Worm (Caenorhabditis elegans) whole organism, L4 larva: ENCODE measurements around the gene Y34B4A.7.

ENCODE experiments used
- F49E8.2 ChIP-seq: sonication (generic microtip); optimal IDR thresholded peaks from 2 replicates; lab custom pipeline; 2016; ENCODE audit warnings: missing compliant biosample characterization, mild to moderate bottlenecking, missing genetic modification characterization, borderline replicate concordance
- T20F7.1 ChIP-seq: fragments of 200-800 bp; sonication (Bioruptor generic); optimal IDR thresholded peaks from 2 replicates; lab custom pipeline; 2018; ENCODE audit warnings: mild to moderate bottlenecking, missing genetic modification characterization, missing compliant biosample characterization
- Y105C5A.15 ChIP-seq: fragments of 200-800 bp; sonication (Bioruptor generic); IDR thresholded peaks from 2 replicates; pipeline ENCODE4 v1.3.6; 2022; ENCODE audit warnings: missing genetic modification characterization, missing compliant biosample characterization
- Y48G9A.11 ChIP-seq: fragments of 200-800 bp; sonication (Bioruptor generic); IDR thresholded peaks from 2 replicates; pipeline ENCODE4 v1.3.6; 2022; ENCODE audit warnings: missing genetic modification reagents, missing genetic modification characterization, missing compliant biosample characterization
- Y75B8A.6 ChIP-seq: fragments of 200-800 bp; sonication (Bioruptor generic); IDR thresholded peaks from 2 replicates; pipeline ENCODE4 v1.3.6; 2022; ENCODE audit warnings: missing genetic modification reagents, missing genetic modification characterization, missing compliant biosample characterization
- aha-1 ChIP-seq: fragments of 150-350 bp; peaks from one replicate; lab custom pipeline; 2014; ENCODE audit warnings: missing biosample characterization, missing genetic modification characterization
- aly-2 ChIP-seq: sonication (generic microtip); optimal IDR thresholded peaks from 2 replicates; lab custom pipeline; 2018; ENCODE audit warnings: missing biosample characterization, missing genetic modification characterization
- ceh-82 ChIP-seq: sonication (generic microtip); optimal IDR thresholded peaks from 2 replicates; lab custom pipeline; 2017; ENCODE audit warnings: missing biosample characterization, missing genetic modification characterization
- ces-1 ChIP-seq: fragments of 150-350 bp; sonication (generic microtip); optimal IDR thresholded peaks from 4 replicates; lab custom pipeline; 2014; ENCODE audit warnings: missing biosample characterization, missing genetic modification reagents, missing genetic modification characterization
- daf-16 ChIP-seq, 3 experiments: sonication (generic microtip); optimal IDR thresholded peaks; 2 replicates each; lab custom pipeline; 2016 to 2017; ENCODE audit warnings: missing genetic modification characterization in 3 of 3, missing genetic modification reagents in 3 of 3, mild to moderate bottlenecking in 2 of 3, missing compliant biosample characterization in 2 of 3, missing biosample characterization in 1 of 3, moderate library complexity in 1 of 3
- daf-8 ChIP-seq: fragments of 200-800 bp; sonication (Bioruptor generic); IDR thresholded peaks from 2 replicates; pipeline ENCODE4 v1.3.6; 2022; ENCODE audit warnings: missing genetic modification characterization, missing compliant biosample characterization
- dmd-6 ChIP-seq: fragments of 200-800 bp; sonication (Bioruptor generic); IDR thresholded peaks from 2 replicates; pipeline ENCODE4 v1.3.6; 2022; ENCODE audit warnings: missing genetic modification reagents, missing genetic modification characterization, missing compliant biosample characterization
- dmd-8 ChIP-seq: fragments of 200-800 bp; sonication (Bioruptor generic); IDR thresholded peaks from 2 replicates; pipeline ENCODE4 v1.3.6; 2022; ENCODE audit warnings: missing genetic modification characterization, missing compliant biosample characterization
- dmd-9 ChIP-seq: fragments of 200-800 bp; sonication (Bioruptor generic); IDR thresholded peaks from 2 replicates; pipeline ENCODE4 v1.3.6; 2022; ENCODE audit warnings: missing genetic modification reagents, missing genetic modification characterization, missing compliant biosample characterization
- dve-1 ChIP-seq: sonication (generic microtip); optimal IDR thresholded peaks from 2 replicates; lab custom pipeline; 2017; ENCODE audit warnings: antibody characterized with exemption, mild to moderate bottlenecking, missing genetic modification characterization, missing compliant biosample characterization; ENCODE audit not compliant: insufficient read depth
- egl-43 ChIP-seq: fragments of 200-800 bp; sonication (Bioruptor generic); IDR thresholded peaks from 2 replicates; pipeline ENCODE4 v1.3.6; 2022; ENCODE audit warnings: missing genetic modification reagents, missing genetic modification characterization, missing compliant biosample characterization
- gei-8 ChIP-seq: fragments of 200-800 bp; sonication (Bioruptor generic); optimal IDR thresholded peaks from 2 replicates; lab custom pipeline; 2018; ENCODE audit warnings: mild to moderate bottlenecking, missing genetic modification characterization, missing compliant biosample characterization
- hif-1 ChIP-seq, 2 experiments: sonication (generic microtip); optimal IDR thresholded peaks; 2 replicates each; lab custom pipeline; 2016 to 2017; ENCODE audit warnings: missing compliant biosample characterization in 2 of 2, missing genetic modification characterization in 2 of 2, missing genetic modification reagents in 2 of 2, missing genotype in 2 of 2, mild to moderate bottlenecking in 1 of 2
- lim-7 ChIP-seq: fragments of 200-800 bp; sonication (Bioruptor generic); IDR thresholded peaks from 2 replicates; pipeline ENCODE4 v1.3.6; 2022; ENCODE audit warnings: missing genetic modification characterization, missing compliant biosample characterization
- lin-1 ChIP-seq: fragments of 200-800 bp; sonication (Bioruptor generic); IDR thresholded peaks from 2 replicates; pipeline ENCODE4 v1.3.6; 2022; ENCODE audit warnings: missing genetic modification reagents, missing genetic modification characterization, missing compliant biosample characterization
- lin-13 ChIP-seq: fragments of 150-350 bp; optimal IDR thresholded peaks from 2 replicates; lab custom pipeline; 2014; ENCODE audit warnings: missing biosample characterization, missing genetic modification reagents, missing genetic modification characterization
- lin-38 ChIP-seq: fragments of 200-800 bp; sonication (Bioruptor generic); IDR thresholded peaks from 2 replicates; pipeline ENCODE4 v1.3.6; 2022; ENCODE audit warnings: missing genetic modification reagents, missing genetic modification characterization, missing compliant biosample characterization
- mdl-1 ChIP-seq, 2 experiments: fragments of 150-350 bp in 1 of 2; sonication (generic microtip) in 1 of 2; optimal IDR thresholded peaks; 2 replicates each; lab custom pipeline; 2014 to 2017; ENCODE audit warnings: missing biosample characterization in 2 of 2, missing genetic modification characterization in 2 of 2
- mdt-29 ChIP-seq: fragments of 200-800 bp; sonication (Bioruptor generic); IDR thresholded peaks from 2 replicates; pipeline ENCODE4 v1.3.6; 2022; ENCODE audit warnings: missing genetic modification reagents, missing genetic modification characterization, missing compliant biosample characterization
- mep-1 ChIP-seq: fragments of 150-350 bp; sonication (generic microtip); optimal IDR thresholded peaks from 3 replicates; lab custom pipeline; 2014; ENCODE audit warnings: missing biosample characterization, missing genetic modification characterization
- mes-2 ChIP-seq: sonication (generic microtip); optimal IDR thresholded peaks from 2 replicates; lab custom pipeline; 2016; ENCODE audit warnings: missing genotype, mild to moderate bottlenecking, missing genetic modification characterization, missing compliant biosample characterization; ENCODE audit not compliant: poor library complexity, severe bottlenecking
- mxl-2 ChIP-seq: fragments of 200-800 bp; sonication (Bioruptor generic); conservative IDR thresholded peaks from 2 replicates; pipeline ENCODE4 v1.3.6; 2022; ENCODE audit warnings: missing genetic modification reagents, missing genetic modification characterization, missing compliant biosample characterization
- mxl-3 ChIP-seq: fragments of 200-800 bp; sonication (Bioruptor generic); optimal IDR thresholded peaks from 2 replicates; lab custom pipeline; 2018; ENCODE audit warnings: mild to moderate bottlenecking, missing genetic modification characterization, missing compliant biosample characterization
- nhr-102 ChIP-seq: sonication (generic microtip); optimal IDR thresholded peaks from 2 replicates; lab custom pipeline; 2016; ENCODE audit warnings: mild to moderate bottlenecking, missing genetic modification characterization, moderate library complexity, missing compliant biosample characterization
- nhr-237 ChIP-seq: sonication (generic microtip); optimal IDR thresholded peaks from 2 replicates; lab custom pipeline; 2017; ENCODE audit warnings: missing biosample characterization, missing genetic modification characterization
- nhr-25 ChIP-seq: sonication (generic microtip); optimal IDR thresholded peaks from 2 replicates; lab custom pipeline; 2017; ENCODE audit warnings: missing genetic modification characterization, mild to moderate bottlenecking, missing compliant biosample characterization, antibody characterized with exemption, moderate library complexity, borderline replicate concordance; ENCODE audit not compliant: insufficient read depth
- nhr-28 ChIP-seq: fragments of 150-350 bp; optimal IDR thresholded peaks from 2 replicates; lab custom pipeline; 2014; ENCODE audit warnings: missing biosample characterization, missing genetic modification characterization
- nhr-42 ChIP-seq: fragments of 200-800 bp; sonication (Bioruptor generic); IDR thresholded peaks from 2 replicates; pipeline ENCODE4 v1.3.6; 2022; ENCODE audit warnings: missing genetic modification characterization, missing compliant biosample characterization
- pqm-1 ChIP-seq: sonication (generic microtip); optimal IDR thresholded peaks from 2 replicates; lab custom pipeline; 2017; ENCODE audit warnings: missing biosample characterization, missing genetic modification characterization
- snpc-1.2 ChIP-seq: fragments of 200-800 bp; sonication (Bioruptor generic); IDR thresholded peaks from 2 replicates; pipeline ENCODE4 v1.3.6; 2022; ENCODE audit warnings: missing genetic modification reagents, missing genetic modification characterization, missing compliant biosample characterization
- unc-130 ChIP-seq: sonication (generic microtip); optimal IDR thresholded peaks from 2 replicates; lab custom pipeline; 2016; ENCODE audit warnings: missing genetic modification reagents, missing genetic modification characterization, missing compliant biosample characterization
- unc-62 ChIP-seq, 3 experiments: fragments of 150-350 bp in 1 of 3; sonication (generic microtip); optimal IDR thresholded peaks in 2 of 3; peaks in 1 of 3; 1 replicate in 1 of 3; 2 replicates in 2 of 3; lab custom pipeline; 2014 to 2017; ENCODE audit warnings: missing biosample characterization in 3 of 3, missing genetic modification characterization in 3 of 3, missing genetic modification reagents in 3 of 3, missing genotype in 1 of 3
- zfp-2 ChIP-seq: sonication (generic microtip); optimal IDR thresholded peaks from 2 replicates; lab custom pipeline; 2016; ENCODE audit warnings: mild to moderate bottlenecking, missing genetic modification characterization, missing compliant biosample characterization
- zfp-3 ChIP-seq: fragments of 200-800 bp; sonication (Bioruptor generic); conservative IDR thresholded peaks from 2 replicates; pipeline ENCODE4 v1.3.6; 2022; ENCODE audit warnings: missing genetic modification reagents, missing genetic modification characterization, missing compliant biosample characterization
- ztf-11 ChIP-seq: fragments of 150-350 bp; optimal IDR thresholded peaks from 2 replicates; lab custom pipeline; 2014; ENCODE audit warnings: missing biosample characterization, missing genetic modification characterization
- ztf-7 ChIP-seq: fragments of 150-350 bp; optimal IDR thresholded peaks from 2 replicates; lab custom pipeline; 2014; ENCODE audit warnings: missing biosample characterization, missing genetic modification characterization

The Y34B4A.7 gene

ce11 chrX:5263585-5263984, 19.4 kb downstream of the Y34B4A.7 start:
- TF ChIP-seq unc-62 (GFP tag; optimal IDR thresholded peaks at IDR 0.05 in 1 of 2; lab: Kevin White, UChicago) (peak in 1 of 2 experiments; percentile 92), unc-62 (tag; optimal IDR thresholded peaks at IDR 0.05; lab: Kevin White, UChicago) (no peak), nhr-42 (GFP tag; lab: Robert Waterston, UW) (no peak)

DNA sequence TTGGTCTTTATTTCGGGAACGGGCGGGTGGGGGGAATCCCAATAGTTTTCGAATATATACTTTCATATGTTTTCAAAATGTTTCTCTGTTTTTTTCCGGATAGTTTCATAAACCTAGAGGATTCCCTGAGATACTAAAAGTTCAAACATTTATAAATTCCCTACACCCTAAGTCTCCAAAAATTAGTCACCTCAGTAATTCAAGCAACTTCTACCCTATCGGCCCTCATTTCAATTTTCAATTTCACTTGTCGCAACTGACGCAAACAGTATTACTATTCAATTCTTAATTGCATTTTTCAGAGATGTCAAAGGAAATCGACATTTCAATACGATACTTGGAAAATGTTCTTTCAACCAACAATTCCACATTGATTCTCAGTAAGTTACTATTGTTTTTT, 19.9 kb downstream of the Y34B4A.7 start, which contains the start of gene Y34B4A.4:
Y34B4A.4 (plus strand) TSS at position 301 of the 400 bp plus-strand sequence.
- TF ChIP-seq lim-7 (no peak), nhr-102 (tag; lab: Kevin White, UChicago) (no peak), mdl-1 (tag; optimal IDR thresholded peaks at IDR 0.05; lab: Kevin White, UChicago) (no peak), daf-8 (no peak), zfp-2 (tag; lab: Kevin White, UChicago) (no peak), lin-1 (GFP tag; lab: Robert Waterston, UW) (no peak), Y48G9A.11 (GFP tag; lab: Robert Waterston, UW) (no peak), ztf-11 (tag; lab: Kevin White, UChicago) (no peak), nhr-237 (tag; lab: Kevin White, UChicago) (no peak), mxl-2 (no peak), aha-1 (tag; lab: Kevin White, UChicago) (no peak), gei-8 (GFP tag; lab: Kevin White, UChicago) (no peak), mes-2 (tag; lab: Kevin White, UChicago) (no peak), F49E8.2 (no peak), Y105C5A.15 (GFP tag; lab: Robert Waterston, UW) (no peak), daf-16 (GFP tag; optimal IDR thresholded peaks at IDR 0.05; lab: Kevin White, UChicago) (no peak), daf-16 (tag; optimal IDR thresholded peaks at IDR 0.05; lab: Kevin White, UChicago) (no peak), aly-2 (tag; lab: Kevin White, UChicago) (no peak), mdt-29 (GFP tag; lab: Robert Waterston, UW) (no peak), ceh-82 (no peak)

DNA sequence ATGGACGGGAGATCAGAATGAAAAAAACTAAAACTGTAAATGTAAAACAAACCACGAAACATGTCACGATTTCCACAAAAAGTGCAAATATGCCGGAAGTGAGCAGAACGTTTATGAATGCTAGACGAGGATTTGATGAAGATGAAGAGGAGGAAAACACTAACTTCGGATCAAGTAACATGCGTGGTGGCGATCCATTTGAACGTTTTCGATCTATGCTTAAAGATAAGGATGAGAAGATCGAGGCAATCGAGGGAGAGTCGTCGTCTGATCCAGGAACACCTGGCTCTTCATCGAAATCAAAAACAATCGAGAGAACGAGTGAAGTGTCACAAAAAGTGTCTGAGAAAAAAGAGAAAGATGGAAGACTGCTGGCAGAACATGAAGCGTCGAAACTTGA, 21.2 kb downstream of the Y34B4A.7 start:
- peak in 1 of 2 experiments; percentile 42 for TF ChIP-seq daf-16 (GFP tag; optimal IDR thresholded peaks at IDR 0.05; lab: Kevin White, UChicago)
- no peak for TF ChIP-seq daf-16 (tag; optimal IDR thresholded peaks at IDR 0.05; lab: Kevin White, UChicago)
- no peak for TF ChIP-seq Y75B8A.6 (GFP tag; lab: Robert Waterston, UW)
- no peak for TF ChIP-seq lin-13
- TF ChIP-seq unc-62 (GFP tag; optimal IDR thresholded peaks at IDR 0.05 in 1 of 2; lab: Kevin White, UChicago) = peak in 1 of 2 experiments; percentile 91
- TF ChIP-seq unc-62 (tag; optimal IDR thresholded peaks at IDR 0.05; lab: Kevin White, UChicago) = no peak

- TF ChIP-seq dmd-8 (GFP tag; lab: Robert Waterston, UW) (no peak), aha-1 (tag; lab: Kevin White, UChicago) (no peak), zfp-3 (GFP tag; lab: Robert Waterston, UW) (no peak), aly-2 (tag; lab: Kevin White, UChicago) (no peak), ztf-7 (no peak), daf-16 (GFP tag; optimal IDR thresholded peaks at IDR 0.05; lab: Kevin White, UChicago) (no peak), daf-16 (tag; optimal IDR thresholded peaks at IDR 0.05; lab: Kevin White, UChicago) (peak; percentile 70), snpc-1.2 (GFP tag; lab: Robert Waterston, UW) (no peak), dve-1 (peak; percentile 10), dmd-9 (GFP tag; lab: Robert Waterston, UW) (no peak), unc-62 (GFP tag; optimal IDR thresholded peaks at IDR 0.05 in 1 of 2; lab: Kevin White, UChicago) (peak in 1 of 2 experiments; percentile 97), unc-62 (tag; optimal IDR thresholded peaks at IDR 0.05; lab: Kevin White, UChicago) (no peak), lin-38 (GFP tag; lab: Robert Waterston, UW) (no peak), T20F7.1 (GFP tag; lab: Kevin White, UChicago) (no peak), mdl-1 (tag; optimal IDR thresholded peaks at IDR 0.05; lab: Kevin White, UChicago) (no peak)
Measured at ce11 chrX:5268062-5268461, 23.9 kb downstream of the Y34B4A.7 start.

DNA sequence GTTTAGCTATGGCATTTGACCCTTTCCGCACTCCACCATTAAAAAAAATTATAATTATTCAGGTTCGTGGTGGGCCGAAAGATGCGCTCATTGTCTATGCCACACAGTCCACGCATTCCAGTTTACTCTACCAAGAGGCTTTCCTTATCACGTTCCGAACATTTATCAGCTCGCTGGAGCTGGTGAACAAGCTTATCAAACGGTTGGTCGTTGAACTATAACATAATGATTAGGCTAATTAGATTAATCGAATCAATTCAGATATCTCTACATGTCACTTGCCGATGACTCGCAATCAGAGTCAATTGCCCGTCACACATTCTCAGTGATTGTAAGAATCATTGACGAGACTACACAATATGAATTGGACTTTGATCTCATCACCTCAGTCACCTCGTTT, 25.2 kb downstream of the Y34B4A.7 start:
- TF ChIP-seq egl-43 (GFP tag; lab: Robert Waterston, UW) (no peak), ces-1 (GFP tag; lab: Kevin White, UChicago) (no peak), daf-16 (GFP tag; optimal IDR thresholded peaks at IDR 0.05; lab: Kevin White, UChicago) (no peak), daf-16 (tag; optimal IDR thresholded peaks at IDR 0.05; lab: Kevin White, UChicago) (peak; percentile 34), unc-130 (GFP tag; lab: Kevin White, UChicago) (no peak), dve-1 (peak; percentile 41), snpc-1.2 (GFP tag; lab: Robert Waterston, UW) (no peak), nhr-28 (tag; lab: Kevin White, UChicago) (peak; percentile 6), dmd-6 (peak; percentile 20; the same call in 1 of the 2 replicates), pqm-1 (tag; lab: Kevin White, UChicago) (peak; percentile 4), hif-1 (tag; optimal IDR thresholded peaks at IDR 0.05; lab: Kevin White, UChicago) (no peak), mep-1 (tag; lab: Kevin White, UChicago) (no peak), aly-2 (tag; lab: Kevin White, UChicago) (no peak), mxl-3 (GFP tag; lab: Kevin White, UChicago) (no peak), nhr-25 (tag; lab: Kevin White, UChicago) (no peak)
- TF ChIP-seq, all 104 proteins: peak for 5
